Fruit fly (Drosophila melanogaster) whole organism, embryonic: ENCODE data around the gene CG14778.
A peak's percentile ranks its signal among the peaks of the same experiment; 100 is the strongest.

Experiments used
- Abd-B ChIP-seq: fragments of 200-800 bp; sonication (Bioruptor generic); optimal IDR thresholded peaks from 2 replicates; lab custom pipeline; 2018; ENCODE audit warnings: missing biosample characterization, mild to moderate bottlenecking, missing genetic modification characterization, moderate library complexity
- CG10366 ChIP-seq: fragments of 200-800 bp; sonication (Bioruptor generic); IDR thresholded peaks from 2 replicates; pipeline ENCODE4 v1.3.6; 2022; ENCODE audit warnings: missing biosample characterization, missing genetic modification characterization
- CG11093 ChIP-seq: fragments of 200-800 bp; sonication (Bioruptor generic); IDR thresholded peaks from 3 replicates; pipeline ENCODE4 v1.3.6; 2022; ENCODE audit warnings: missing biosample characterization, missing genetic modification characterization
- CG11247 ChIP-seq: fragments of 200-800 bp; sonication (Bioruptor generic); IDR thresholded peaks from 2 replicates; pipeline ENCODE4 v1.3.6; 2022; ENCODE audit warnings: missing biosample characterization, missing genetic modification characterization
- CG11560 ChIP-seq: fragments of 200-800 bp; sonication (Bioruptor generic); IDR thresholded peaks from 3 replicates; pipeline ENCODE4 v1.3.6; 2022; ENCODE audit warnings: missing biosample characterization, missing genetic modification characterization
- CG13287 ChIP-seq: fragments of 200-800 bp; sonication (Bioruptor generic); IDR thresholded peaks from 2 replicates; pipeline ENCODE4 v1.3.6; 2022; ENCODE audit warnings: missing biosample characterization, missing genetic modification characterization; ENCODE audit not compliant: partially characterized antibody
- CG1647 ChIP-seq: fragments of 200-800 bp; sonication (Bioruptor generic); optimal IDR thresholded peaks from 3 replicates; lab custom pipeline; 2016; ENCODE audit warnings: missing biosample characterization, missing genetic modification characterization
- CG17359 ChIP-seq: fragments of 200-800 bp; sonication (Bioruptor generic); optimal IDR thresholded peaks from 3 replicates; lab custom pipeline; 2018; ENCODE audit warnings: missing biosample characterization, mild to moderate bottlenecking, missing genetic modification characterization, moderate library complexity
- CG17361 ChIP-seq: fragments of 200-800 bp; sonication (Bioruptor generic); IDR thresholded peaks from 3 replicates; pipeline ENCODE4 v1.3.6; 2022; ENCODE audit warnings: missing biosample characterization, missing genetic modification characterization
- CG17568 ChIP-seq: fragments of 200-800 bp; sonication (Bioruptor generic); optimal IDR thresholded peaks from 2 replicates; lab custom pipeline; 2018; ENCODE audit warnings: missing biosample characterization, mild to moderate bottlenecking, missing genetic modification characterization, moderate library complexity
- CG4820 ChIP-seq: fragments of 200-800 bp; sonication (Bioruptor generic); optimal IDR thresholded peaks from 3 replicates; lab custom pipeline; 2016; ENCODE audit warnings: missing biosample characterization, missing genetic modification characterization
- CG6654 ChIP-seq: fragments of 200-800 bp; sonication (Bioruptor generic); optimal IDR thresholded peaks from 2 replicates; lab custom pipeline; 2017; ENCODE audit warnings: missing biosample characterization, mild to moderate bottlenecking, missing genetic modification characterization
- CG6765 ChIP-seq: fragments of 200-800 bp; sonication (Bioruptor generic); optimal IDR thresholded peaks from 3 replicates; lab custom pipeline; 2017; ENCODE audit warnings: missing biosample characterization, mild to moderate bottlenecking, missing genetic modification characterization
- CG6791 ChIP-seq: fragments of 200-800 bp; sonication (Bioruptor generic); IDR thresholded peaks from 3 replicates; pipeline ENCODE4 v1.3.6; 2022; ENCODE audit warnings: missing biosample characterization, missing genetic modification characterization; ENCODE audit not compliant: partially characterized antibody
- CG8281 ChIP-seq: fragments of 200-800 bp; sonication (Bioruptor generic); optimal IDR thresholded peaks from 2 replicates; lab custom pipeline; 2018; ENCODE audit warnings: missing biosample characterization, mild to moderate bottlenecking, missing genetic modification characterization, moderate library complexity
- CG8924 ChIP-seq: fragments of 200-800 bp; optimal IDR thresholded peaks from 3 replicates; lab custom pipeline; 2019; ENCODE audit warnings: missing biosample characterization, mild to moderate bottlenecking, missing genetic modification characterization, moderate library complexity
- D ChIP-seq, 2 experiments: fragments of 200-800 bp in 1 of 2; fragments of >200 bp in 1 of 2; sonication (Bioruptor generic) in 1 of 2; optimal IDR thresholded peaks; 2 replicates in 1 of 2; 3 replicates in 1 of 2; lab custom pipeline; 2017; ENCODE audit warnings: mild to moderate bottlenecking in 1 of 2, missing biosample characterization in 1 of 2, missing genetic modification characterization in 1 of 2, missing genetic modification reagents in 1 of 2
- Doc3 ChIP-seq: fragments of 200-800 bp; sonication (Bioruptor generic); IDR thresholded peaks from 3 replicates; pipeline ENCODE4 v1.3.6; 2022; ENCODE audit warnings: missing biosample characterization, missing genetic modification characterization; ENCODE audit not compliant: partially characterized antibody
- HHEX ChIP-seq: fragments of 200-800 bp; sonication (Bioruptor generic); optimal IDR thresholded peaks from 3 replicates; lab custom pipeline; 2017; ENCODE audit warnings: missing biosample characterization, mild to moderate bottlenecking, missing genetic modification characterization, missing genetic modification reagents
- Lhr ChIP-seq: fragments of 200-800 bp; sonication (Bioruptor generic); optimal IDR thresholded peaks from 3 replicates; lab custom pipeline; 2017; ENCODE audit warnings: mild to moderate bottlenecking, missing biosample characterization, missing genetic modification reagents, missing genetic modification characterization
- Meics ChIP-seq: fragments of 200-800 bp; sonication (Bioruptor generic); optimal IDR thresholded peaks from 2 replicates; lab custom pipeline; 2017; ENCODE audit warnings: missing biosample characterization, mild to moderate bottlenecking, missing genetic modification characterization
- Nf-YA ChIP-seq: fragments of 200-800 bp; sonication (Bioruptor generic); IDR thresholded peaks from 2 replicates; pipeline ENCODE4 v1.3.6; 2022; ENCODE audit warnings: missing biosample characterization, missing genetic modification characterization
- Opbp ChIP-seq: fragments of 200-800 bp; sonication (Bioruptor generic); IDR thresholded peaks from 3 replicates; pipeline ENCODE4 v1.3.6; 2022; ENCODE audit warnings: missing biosample characterization, missing genetic modification characterization; ENCODE audit not compliant: partially characterized antibody
- Six4 ChIP-seq: fragments of 200-800 bp; sonication (Bioruptor generic); optimal IDR thresholded peaks from 2 replicates; lab custom pipeline; 2016; ENCODE audit warnings: missing biosample characterization, missing genetic modification characterization
- cato ChIP-seq: fragments of 200-800 bp; sonication (Bioruptor generic); optimal IDR thresholded peaks from 2 replicates; lab custom pipeline; 2016; ENCODE audit warnings: missing biosample characterization, missing genetic modification characterization, borderline replicate concordance
- chn ChIP-seq: fragments of 200-800 bp; sonication (Bioruptor generic); optimal IDR thresholded peaks from 2 replicates; lab custom pipeline; 2016; ENCODE audit warnings: missing biosample characterization, missing genetic modification characterization
- dmrt11E ChIP-seq: fragments of 200-800 bp; sonication (Bioruptor generic); optimal IDR thresholded peaks from 3 replicates; lab custom pipeline; 2018; ENCODE audit warnings: missing biosample characterization, mild to moderate bottlenecking, missing genetic modification characterization, moderate library complexity
- emc ChIP-seq: fragments of 200-800 bp; sonication (Bioruptor generic); optimal IDR thresholded peaks from 2 replicates; lab custom pipeline; 2016; ENCODE audit warnings: missing biosample characterization, missing genetic modification characterization
- en ChIP-seq: fragments of 200-800 bp; sonication (Bioruptor generic); optimal IDR thresholded peaks from 2 replicates; lab custom pipeline; 2016; ENCODE audit warnings: missing biosample characterization, missing genetic modification characterization
- fd3F ChIP-seq: fragments of 200-800 bp; sonication (Bioruptor generic); optimal IDR thresholded peaks from 2 replicates; lab custom pipeline; 2018; ENCODE audit warnings: missing biosample characterization, mild to moderate bottlenecking, missing genetic modification characterization, moderate library complexity
- hb ChIP-seq: fragments of 200-800 bp; sonication (Bioruptor generic); IDR thresholded peaks from 3 replicates; pipeline ENCODE4 v1.3.6; 2022; ENCODE audit warnings: missing biosample characterization, missing genetic modification characterization; ENCODE audit not compliant: partially characterized antibody
- insv ChIP-seq, 2 experiments: fragments of 200-800 bp; sonication (Bioruptor generic); optimal IDR thresholded peaks; 3 replicates each; lab custom pipeline; 2016 to 2018; ENCODE audit warnings: missing biosample characterization in 2 of 2, missing genetic modification characterization in 2 of 2
- maf-S ChIP-seq: fragments of 200-800 bp; sonication (Bioruptor generic); optimal IDR thresholded peaks from 2 replicates; lab custom pipeline; 2016; ENCODE audit warnings: missing biosample characterization, missing genetic modification characterization
- mld ChIP-seq: fragments of 200-800 bp; sonication (Bioruptor generic); IDR thresholded peaks from 3 replicates; pipeline ENCODE4 v1.3.6; 2022; ENCODE audit warnings: missing biosample characterization, missing genetic modification characterization; ENCODE audit not compliant: partially characterized antibody
- nom ChIP-seq: fragments of 200-800 bp; sonication (Bioruptor generic); optimal IDR thresholded peaks from 2 replicates; lab custom pipeline; 2017; ENCODE audit warnings: missing biosample characterization, missing genetic modification characterization, mild to moderate bottlenecking, moderate library complexity, missing genetic modification reagents
- org-1 ChIP-seq: fragments of 200-800 bp; sonication (Bioruptor generic); optimal IDR thresholded peaks from 2 replicates; lab custom pipeline; 2017; ENCODE audit warnings: missing biosample characterization, missing genetic modification characterization
- phol ChIP-seq: fragments of 200-800 bp; sonication (Bioruptor generic); optimal IDR thresholded peaks from 3 replicates; lab custom pipeline; 2018; ENCODE audit warnings: missing biosample characterization, mild to moderate bottlenecking, missing genetic modification characterization, moderate library complexity
- psq ChIP-seq: fragments of 200-800 bp; sonication (Bioruptor generic); optimal IDR thresholded peaks from 2 replicates; lab custom pipeline; 2017; ENCODE audit warnings: missing biosample characterization, missing genetic modification characterization
- pum ChIP-seq: fragments of 200-800 bp; sonication (Bioruptor generic); optimal IDR thresholded peaks from 2 replicates; lab custom pipeline; 2016; ENCODE audit warnings: missing biosample characterization, missing genetic modification characterization
- row ChIP-seq: fragments of 200-800 bp; sonication (Bioruptor generic); IDR thresholded peaks from 3 replicates; pipeline ENCODE4 v1.3.6; 2022; ENCODE audit warnings: missing biosample characterization, missing genetic modification characterization
- sc ChIP-seq, 3 experiments: fragments of >200 bp in 2 of 3; fragments of 200-800 bp in 1 of 3; sonication (Bioruptor generic) in 1 of 3; optimal IDR thresholded peaks; 2 replicates in 2 of 3; 3 replicates in 1 of 3; lab custom pipeline; 2017; ENCODE audit warnings: mild to moderate bottlenecking in 1 of 3, missing biosample characterization in 1 of 3, missing genetic modification characterization in 1 of 3, missing genetic modification reagents in 1 of 3
- sim ChIP-seq: fragments of 200-800 bp; sonication (Bioruptor generic); IDR thresholded peaks from 2 replicates; pipeline ENCODE4 v1.3.6; 2022; ENCODE audit warnings: missing biosample characterization, missing genetic modification characterization
- sisA ChIP-seq: fragments of 200-800 bp; sonication (Bioruptor generic); IDR thresholded peaks from 2 replicates; pipeline ENCODE4 v1.3.6; 2022; ENCODE audit warnings: missing biosample characterization, missing genetic modification characterization
- ssp ChIP-seq: fragments of 200-800 bp; sonication (Bioruptor generic); IDR thresholded peaks from 2 replicates; pipeline ENCODE4 v1.3.6; 2022; ENCODE audit warnings: missing biosample characterization, missing genetic modification characterization
- tx ChIP-seq: fragments of 200-800 bp; sonication (Bioruptor generic); optimal IDR thresholded peaks from 2 replicates; lab custom pipeline; 2016; ENCODE audit warnings: missing biosample characterization, missing genetic modification characterization
- vfl ChIP-seq: fragments of 200-800 bp; sonication (Bioruptor generic); optimal IDR thresholded peaks from 2 replicates; lab custom pipeline; 2016; ENCODE audit warnings: missing biosample characterization, missing genetic modification characterization
- z ChIP-seq: fragments of 200-800 bp; sonication (Bioruptor generic); IDR thresholded peaks from 3 replicates; pipeline ENCODE4 v1.3.6; 2022; ENCODE audit warnings: missing biosample characterization, missing genetic modification characterization

Gene CG14778

dm6 chrX:1478276-1479122 is 11.2 kb downstream of the CG14778 start, which contains the start of gene rush (continued):
- TF ChIP-seq Opbp (GFP tag; lab: Robert Waterston, UW) (no peak), hb (GFP tag; lab: Robert Waterston, UW) (no peak), Meics (no peak), CG13287 (GFP tag; lab: Robert Waterston, UW) (peak; percentile 38; the same call in 1 of the 2 replicates), CG4820 (GFP tag; lab: Kevin White, UChicago) (no peak), CG17359 (tag; lab: Kevin White, UChicago) (no peak), pum (peak; percentile 11), mld (GFP tag; lab: Robert Waterston, UW) (no peak), ssp (no peak; the same call in 1 of the 2 replicates), z (GFP tag; lab: Robert Waterston, UW) (no peak), fd3F (GFP tag; lab: Kevin White, UChicago) (no peak), CG11247 (no peak), CG17361 (GFP tag; lab: Robert Waterston, UW) (0 out of 3 replicates have a peak, but pooled peaks have one; percentile 24), CG6765 (GFP tag; lab: Kevin White, UChicago) (no peak), CG8281 (tag; lab: Kevin White, UChicago) (no peak), sim (GFP tag; lab: Robert Waterston, UW) (no peak), chn (GFP tag; lab: Kevin White, UChicago) (no peak), cato (GFP tag; lab: Kevin White, UChicago) (no peak), nom (GFP tag; lab: Kevin White, UChicago) (peak; percentile 17), emc (GFP tag; lab: Kevin White, UChicago) (peak; percentile 15), vfl (GFP tag; lab: Kevin White, UChicago) (no peak), phol (tag; lab: Kevin White, UChicago) (peak; percentile 38), insv (GFP tag; optimal IDR thresholded peaks at IDR 0.05; lab: Kevin White, UChicago) (no peak), CG8924 (tag; lab: Kevin White, UChicago) (no peak), CG6654 (GFP tag; lab: Kevin White, UChicago) (no peak), maf-S (GFP tag; lab: Kevin White, UChicago) (no peak), CG6791 (no peak), Lhr (GFP tag; lab: Kevin White, UChicago) (peak; percentile 10), CG1647 (GFP tag; lab: Kevin White, UChicago) (no peak), org-1 (GFP tag; lab: Kevin White, UChicago) (no peak), dmrt11E (tag; lab: Kevin White, UChicago) (no peak), psq (no peak), sisA (GFP tag; lab: Robert Waterston, UW) (peak; percentile 14; the same call in 1 of the 2 replicates), tx (GFP tag; lab: Kevin White, UChicago) (no peak), Abd-B (no peak), CG11093 (GFP tag; lab: Robert Waterston, UW) (no peak), CG17568 (GFP tag; lab: Kevin White, UChicago) (no peak), D (optimal IDR thresholded peaks at IDR 0.05; lab: Kevin White, UChicago) (no peak), D (GFP tag; optimal IDR thresholded peaks at IDR 0.05; lab: Kevin White, UChicago) (no peak), CG11560 (tag; lab: Robert Waterston, UW) (no peak), HHEX (peak; percentile 22), row (GFP tag; lab: Robert Waterston, UW) (peak; percentile 63), CG10366 (peak; percentile 48), Doc3 (GFP tag; lab: Robert Waterston, UW) (no peak), en (GFP tag; lab: Kevin White, UChicago) (no peak), sc (optimal IDR thresholded peaks at IDR 0.05; lab: Kevin White, UChicago) (no peak), sc (GFP tag; optimal IDR thresholded peaks at IDR 0.05; lab: Kevin White, UChicago) (no peak), Nf-YA (GFP tag; lab: Robert Waterston, UW) (no peak), Six4 (GFP tag; lab: Kevin White, UChicago) (no peak)
